Worm (Caenorhabditis elegans) whole organism, mixed stage, embryonic: ENCODE measurements around the gene ncl-1.

Source experiments
- drap-1 ChIP-seq: fragments of 200-800 bp; sonication (Bioruptor generic); optimal IDR thresholded peaks from 3 replicates; lab custom pipeline; 2018; ENCODE audit warnings: mild to moderate bottlenecking, missing genetic modification characterization, missing compliant biosample characterization
- elt-3 ChIP-seq: fragments of 150-350 bp; optimal IDR thresholded peaks from 2 replicates; lab custom pipeline; 2014; ENCODE audit warnings: missing biosample characterization, missing genetic modification characterization
- lin-13 ChIP-seq: fragments of 150-350 bp; optimal IDR thresholded peaks from 2 replicates; lab custom pipeline; 2014; ENCODE audit warnings: missing biosample characterization, missing genetic modification characterization
- mls-2 ChIP-seq: sonication (generic microtip); optimal IDR thresholded peaks from 2 replicates; lab custom pipeline; 2016; ENCODE audit warnings: mild to moderate bottlenecking, missing genetic modification characterization, moderate library complexity, missing compliant biosample characterization
- nhr-12 ChIP-seq: fragments of 150-350 bp; optimal IDR thresholded peaks from 2 replicates; lab custom pipeline; 2014; ENCODE audit warnings: missing biosample characterization, missing genetic modification characterization
- nhr-76 ChIP-seq: sonication (generic microtip); optimal IDR thresholded peaks from 2 replicates; lab custom pipeline; 2017; ENCODE audit warnings: missing biosample characterization, missing genetic modification characterization
- snpc-4 ChIP-seq: fragments of 150-350 bp; optimal IDR thresholded peaks from 2 replicates; lab custom pipeline; 2014; ENCODE audit warnings: missing biosample characterization, missing genetic modification characterization
- sptf-1 ChIP-seq: sonication (generic microtip); optimal IDR thresholded peaks from 2 replicates; lab custom pipeline; 2017; ENCODE audit warnings: mild to moderate bottlenecking, missing genetic modification characterization, moderate library complexity, missing compliant biosample characterization
- unc-120 ChIP-seq: sonication (generic microtip); optimal IDR thresholded peaks from 2 replicates; lab custom pipeline; 2017; ENCODE audit warnings: missing genetic modification characterization, missing compliant biosample characterization; ENCODE audit not compliant: poor library complexity, severe bottlenecking
- unc-39 ChIP-seq: fragments of 150-350 bp; optimal IDR thresholded peaks from 2 replicates; lab custom pipeline; 2014; ENCODE audit warnings: missing biosample characterization, missing genetic modification characterization
- unc-62 ChIP-seq: fragments of 150-350 bp; optimal IDR thresholded peaks from 2 replicates; lab custom pipeline; 2014; ENCODE audit warnings: missing biosample characterization, missing genetic modification reagents, missing genetic modification characterization

DNA sequence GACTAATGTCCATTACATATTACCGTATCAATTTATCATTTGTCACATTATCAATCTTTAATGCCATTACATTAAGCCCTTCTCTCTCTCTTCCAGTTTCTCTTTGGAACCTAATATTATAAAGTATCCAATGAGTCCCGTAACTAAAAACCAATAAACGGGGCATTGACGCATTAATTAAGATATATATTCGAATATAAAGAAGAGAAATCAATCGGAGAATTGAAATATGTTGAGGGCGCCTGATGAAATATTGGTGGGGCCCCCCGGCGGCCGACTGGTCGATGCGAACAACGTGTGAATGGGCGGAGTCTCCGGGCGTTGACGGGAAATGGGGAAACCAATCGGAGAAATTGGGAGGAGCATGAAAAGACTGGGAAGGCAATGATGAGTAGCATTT is 64.7 kb downstream of the ncl-1 start:
- TF ChIP-seq elt-3: no peak
- peak; percentile 11 for TF ChIP-seq unc-120 (tag; lab: Kevin White, UChicago)
- no peak for TF ChIP-seq nhr-12
- TF ChIP-seq mls-2 (tag; lab: Kevin White, UChicago): no peak
- TF ChIP-seq nhr-76: no peak
- peak; percentile 56 for TF ChIP-seq unc-62 (GFP tag; lab: Kevin White, UChicago)
- no peak for TF ChIP-seq lin-13 (tag; lab: Kevin White, UChicago)
- no peak for TF ChIP-seq unc-39
- TF ChIP-seq sptf-1 (tag; lab: Kevin White, UChicago): no peak
- no peak for TF ChIP-seq snpc-4 (tag; lab: Kevin White, UChicago)
- TF ChIP-seq drap-1 (GFP tag; lab: Kevin White, UChicago): no peak
